Fruit fly (Drosophila melanogaster): ENCODE data around the gene CG12420.

CG12420 gene

dm6 chr3R:10222416-10222815, at the start of gene CG12420:
Gene CG12420 (plus strand): TSS chr3R:10222698.
- TF ChIP-seq usp (GFP tag; optimal IDR thresholded peaks at IDR 0.05), result no peak
- no peak for TF ChIP-seq psq (optimal IDR thresholded peaks at IDR 0.05)
- no peak for TF ChIP-seq CG8478 (optimal IDR thresholded peaks at IDR 0.05)
- TF ChIP-seq EcR (GFP tag; optimal IDR thresholded peaks at IDR 0.05), result no peak
- no peak for TF ChIP-seq Dll (optimal IDR thresholded peaks at IDR 0.05)
- TF ChIP-seq pan (optimal IDR thresholded peaks at IDR 0.05), result no peak

- TF ChIP-seq EcR (GFP tag; optimal IDR thresholded peaks at IDR 0.05) (no peak), CG8478 (optimal IDR thresholded peaks at IDR 0.05) (no peak), usp (GFP tag; optimal IDR thresholded peaks at IDR 0.05) (no peak), Dll (optimal IDR thresholded peaks at IDR 0.05) (no peak), psq (optimal IDR thresholded peaks at IDR 0.05) (no peak), pan (optimal IDR thresholded peaks at IDR 0.05) (no peak)
These were observed 45.5 kb upstream of the CG12420 start for dm6 chr3R:10176927-10177511.

- TF ChIP-seq EcR (GFP tag; optimal IDR thresholded peaks at IDR 0.05), result no peak
- no peak for TF ChIP-seq CG8478 (optimal IDR thresholded peaks at IDR 0.05)
- no peak for TF ChIP-seq pan (optimal IDR thresholded peaks at IDR 0.05)
- TF ChIP-seq psq (optimal IDR thresholded peaks at IDR 0.05), result no peak
- TF ChIP-seq usp (GFP tag; optimal IDR thresholded peaks at IDR 0.05), result no peak
- TF ChIP-seq Dll (optimal IDR thresholded peaks at IDR 0.05), result no peak
These were observed 36.5 kb upstream of the CG12420 start for dm6 chr3R:10185986-10186385.

- TF ChIP-seq usp (GFP tag; optimal IDR thresholded peaks at IDR 0.05) (no peak), CG8478 (optimal IDR thresholded peaks at IDR 0.05) (no peak), EcR (GFP tag; optimal IDR thresholded peaks at IDR 0.05) (no peak), psq (optimal IDR thresholded peaks at IDR 0.05) (no peak), Dll (optimal IDR thresholded peaks at IDR 0.05) (no peak), pan (optimal IDR thresholded peaks at IDR 0.05) (no peak)
These were observed 33.0 kb upstream of the CG12420 start, which contains the start of gene CG12814 for dm6 chr3R:10189520-10189919. Gene CG12814 (minus strand): TSS chr3R:10189603.

dm6 chr3R:10190084-10190782, 32.3 kb upstream of the CG12420 start, which contains the start of gene Syn:
Gene Syn (plus strand): TSS chr3R:10190689.
- TF ChIP-seq pan (optimal IDR thresholded peaks at IDR 0.05) (no peak), EcR (GFP tag; optimal IDR thresholded peaks at IDR 0.05) (no peak), Dll (optimal IDR thresholded peaks at IDR 0.05) (no peak), usp (GFP tag; optimal IDR thresholded peaks at IDR 0.05) (no peak), CG8478 (optimal IDR thresholded peaks at IDR 0.05) (no peak), psq (optimal IDR thresholded peaks at IDR 0.05) (no peak)

dm6 chr3R:10203554-10203953, 18.9 kb upstream of the CG12420 start:
- TF ChIP-seq CG8478 (optimal IDR thresholded peaks at IDR 0.05) (no peak), psq (optimal IDR thresholded peaks at IDR 0.05) (no peak)

dm6 chr3R:10206740-10207139, 15.8 kb upstream of the CG12420 start:
- TF ChIP-seq psq (optimal IDR thresholded peaks at IDR 0.05), result no peak
- TF ChIP-seq usp (GFP tag; optimal IDR thresholded peaks at IDR 0.05), result no peak
- no peak for TF ChIP-seq CG8478 (optimal IDR thresholded peaks at IDR 0.05)
- no peak for TF ChIP-seq pan (optimal IDR thresholded peaks at IDR 0.05)
- no peak for TF ChIP-seq Dll (optimal IDR thresholded peaks at IDR 0.05)
- no peak for TF ChIP-seq EcR (GFP tag; optimal IDR thresholded peaks at IDR 0.05)

dm6 chr3R:10212799-10213198, 9.7 kb upstream of the CG12420 start, which contains the start of gene Timp:
Gene Timp (minus strand): TSS chr3R:10213007.
- no peak for TF ChIP-seq EcR (GFP tag; optimal IDR thresholded peaks at IDR 0.05)
- TF ChIP-seq pan (optimal IDR thresholded peaks at IDR 0.05), result no peak
- TF ChIP-seq CG8478 (optimal IDR thresholded peaks at IDR 0.05), result no peak
- no peak for TF ChIP-seq usp (GFP tag; optimal IDR thresholded peaks at IDR 0.05)
- no peak for TF ChIP-seq psq (optimal IDR thresholded peaks at IDR 0.05)
- TF ChIP-seq Dll (optimal IDR thresholded peaks at IDR 0.05), result no peak

dm6 chr3R:10213430-10213829, 9.1 kb upstream of the CG12420 start:
- TF ChIP-seq psq (optimal IDR thresholded peaks at IDR 0.05), result no peak
- TF ChIP-seq usp (GFP tag; optimal IDR thresholded peaks at IDR 0.05), result no peak
- no peak for TF ChIP-seq pan (optimal IDR thresholded peaks at IDR 0.05)
- no peak for TF ChIP-seq CG8478 (optimal IDR thresholded peaks at IDR 0.05)
- TF ChIP-seq EcR (GFP tag; optimal IDR thresholded peaks at IDR 0.05), result no peak
- no peak for TF ChIP-seq Dll (optimal IDR thresholded peaks at IDR 0.05)

dm6 chr3R:10217998-10218397, 4.5 kb upstream of the CG12420 start:
- no peak for TF ChIP-seq Dll (optimal IDR thresholded peaks at IDR 0.05)
- no peak for TF ChIP-seq CG8478 (optimal IDR thresholded peaks at IDR 0.05)
- no peak for TF ChIP-seq psq (optimal IDR thresholded peaks at IDR 0.05)
- no peak for TF ChIP-seq pan (optimal IDR thresholded peaks at IDR 0.05)
- no peak for TF ChIP-seq usp (GFP tag; optimal IDR thresholded peaks at IDR 0.05)
- no peak for TF ChIP-seq EcR (GFP tag; optimal IDR thresholded peaks at IDR 0.05)

dm6 chr3R:10224594-10224993, 2.1 kb downstream of the CG12420 start, which contains the start of the genes CG12817 and CG34107:
Gene CG12817 (minus strand): TSS chr3R:10224725.
Gene CG34107 (plus strand): TSS chr3R:10224909.
- TF ChIP-seq EcR (GFP tag; optimal IDR thresholded peaks at IDR 0.05) (no peak), pan (optimal IDR thresholded peaks at IDR 0.05) (no peak), Dll (optimal IDR thresholded peaks at IDR 0.05) (no peak)

- TF ChIP-seq pan (optimal IDR thresholded peaks at IDR 0.05) (no peak), psq (optimal IDR thresholded peaks at IDR 0.05) (no peak), Dll (optimal IDR thresholded peaks at IDR 0.05) (no peak), usp (GFP tag; optimal IDR thresholded peaks at IDR 0.05) (no peak), EcR (GFP tag; optimal IDR thresholded peaks at IDR 0.05) (no peak), CG8478 (optimal IDR thresholded peaks at IDR 0.05) (no peak)
These were observed 2.9 kb downstream of the CG12420 start, which contains the start of gene CG42795 for dm6 chr3R:10225390-10225789. Gene CG42795 (plus strand): TSS chr3R:10225690.

All from whole organism.